Fruit fly (Drosophila melanogaster) whole organism, embryonic: ENCODE data around the gene glu.

ENCODE experiments used
- CG10321 ChIP-seq: fragments of 200-800 bp; sonication (Bioruptor generic); IDR thresholded peaks from 2 replicates; pipeline ENCODE4 v1.3.6; 2022; ENCODE audit warnings: missing biosample characterization, missing genetic modification characterization
- CG10654 ChIP-seq: fragments of 200-800 bp; sonication (Bioruptor generic); optimal IDR thresholded peaks from 2 replicates; lab custom pipeline; 2016; ENCODE audit warnings: missing biosample characterization, missing genetic modification characterization
- CG11456 ChIP-seq: fragments of 200-800 bp; sonication (Bioruptor generic); IDR thresholded peaks from 3 replicates; pipeline ENCODE4 v1.3.6; 2022; ENCODE audit warnings: missing biosample characterization, missing genetic modification characterization
- CG14441 ChIP-seq: fragments of 200-800 bp; sonication (Bioruptor generic); IDR thresholded peaks from 2 replicates; pipeline ENCODE4 v1.3.6; 2022; ENCODE audit warnings: missing biosample characterization, missing genetic modification characterization
- CG14710 ChIP-seq: fragments of 200-800 bp; sonication (Bioruptor generic); optimal IDR thresholded peaks from 3 replicates; lab custom pipeline; 2019; ENCODE audit warnings: missing biosample characterization, mild to moderate bottlenecking, missing genetic modification characterization, moderate library complexity
- CG14965 ChIP-seq: fragments of 200-800 bp; sonication (Bioruptor generic); optimal IDR thresholded peaks from 2 replicates; lab custom pipeline; 2016; ENCODE audit warnings: missing biosample characterization, missing genetic modification characterization, borderline replicate concordance
- CG1647 ChIP-seq: fragments of 200-800 bp; sonication (Bioruptor generic); optimal IDR thresholded peaks from 3 replicates; lab custom pipeline; 2016; ENCODE audit warnings: missing biosample characterization, missing genetic modification characterization
- CG17186 ChIP-seq: fragments of 200-800 bp; sonication (Bioruptor generic); optimal IDR thresholded peaks from 3 replicates; lab custom pipeline; 2017; ENCODE audit warnings: missing biosample characterization, missing genetic modification reagents, missing genetic modification characterization
- CG18599 ChIP-seq: fragments of 200-800 bp; sonication (Bioruptor generic); optimal IDR thresholded peaks from 3 replicates; lab custom pipeline; 2017; ENCODE audit warnings: missing biosample characterization, missing genetic modification characterization, mild to moderate bottlenecking, moderate library complexity, missing genetic modification reagents
- CG2120 ChIP-seq: fragments of 200-800 bp; sonication (Bioruptor generic); optimal IDR thresholded peaks from 3 replicates; lab custom pipeline; 2016; ENCODE audit warnings: missing biosample characterization, missing genetic modification characterization
- CG2199 ChIP-seq: fragments of 200-800 bp; sonication (Bioruptor generic); IDR thresholded peaks from 3 replicates; pipeline ENCODE4 v1.3.6; 2022; ENCODE audit warnings: missing biosample characterization, missing genetic modification characterization
- CG2889 ChIP-seq: fragments of 200-800 bp; sonication (Bioruptor generic); IDR thresholded peaks from 3 replicates; pipeline ENCODE4 v1.3.6; 2022; ENCODE audit warnings: missing biosample characterization, missing genetic modification characterization
- CG30020 ChIP-seq: fragments of 200-800 bp; optimal IDR thresholded peaks from 2 replicates; lab custom pipeline; 2019; ENCODE audit warnings: missing biosample characterization, mild to moderate bottlenecking, missing genetic modification characterization, moderate library complexity
- CG3065 ChIP-seq: fragments of 200-800 bp; sonication (Bioruptor generic); optimal IDR thresholded peaks from 2 replicates; lab custom pipeline; 2016; ENCODE audit warnings: missing biosample characterization, missing genetic modification characterization
- CG6813 ChIP-seq: fragments of 200-800 bp; sonication (Bioruptor generic); optimal IDR thresholded peaks from 2 replicates; lab custom pipeline; 2017; ENCODE audit warnings: missing biosample characterization, missing genetic modification characterization, mild to moderate bottlenecking, moderate library complexity, missing genetic modification reagents
- CG7357 ChIP-seq: fragments of 200-800 bp; sonication (Bioruptor generic); IDR thresholded peaks from 3 replicates; pipeline ENCODE4 v1.3.6; 2022; ENCODE audit warnings: missing biosample characterization, missing genetic modification characterization
- CG7786 ChIP-seq: fragments of 200-800 bp; sonication (Bioruptor generic); optimal IDR thresholded peaks from 2 replicates; lab custom pipeline; 2016; ENCODE audit warnings: missing biosample characterization, missing genetic modification characterization
- CG8924 ChIP-seq: fragments of 200-800 bp; optimal IDR thresholded peaks from 3 replicates; lab custom pipeline; 2019; ENCODE audit warnings: missing biosample characterization, mild to moderate bottlenecking, missing genetic modification characterization, moderate library complexity
- CrebB ChIP-seq: fragments of 200-800 bp; sonication (Bioruptor generic); optimal IDR thresholded peaks from 3 replicates; lab custom pipeline; 2018; ENCODE audit warnings: missing biosample characterization, mild to moderate bottlenecking, missing genetic modification characterization
- D19B ChIP-seq: fragments of 200-800 bp; sonication (Bioruptor generic); optimal IDR thresholded peaks from 2 replicates; lab custom pipeline; 2017; ENCODE audit warnings: missing biosample characterization, mild to moderate bottlenecking, missing genetic modification characterization
- Drgx ChIP-seq: fragments of 200-800 bp; sonication (Bioruptor generic); IDR thresholded peaks from 2 replicates; pipeline ENCODE4 v1.3.6; 2022; ENCODE audit warnings: missing biosample characterization, missing genetic modification characterization
- Ets65A ChIP-seq: fragments of 200-800 bp; sonication (Bioruptor generic); peaks from one replicate; lab custom pipeline; 2016; ENCODE audit warnings: missing biosample characterization, missing genetic modification characterization
- HmgD ChIP-seq: fragments of 200-800 bp; sonication (Bioruptor generic); optimal IDR thresholded peaks from 3 replicates; lab custom pipeline; 2016; ENCODE audit warnings: missing biosample characterization, missing genetic modification characterization
- MTF-1 ChIP-seq: fragments of 200-800 bp; sonication (Bioruptor generic); optimal IDR thresholded peaks from 2 replicates; lab custom pipeline; 2018; ENCODE audit warnings: missing biosample characterization, mild to moderate bottlenecking, missing genetic modification characterization, borderline replicate concordance
- Mrtf ChIP-seq: fragments of 200-800 bp; sonication (Bioruptor generic); IDR thresholded peaks from 3 replicates; pipeline ENCODE4 v1.3.6; 2022; ENCODE audit warnings: missing biosample characterization, missing genetic modification characterization
- Oaz ChIP-seq: fragments of 200-800 bp; sonication (Bioruptor generic); IDR thresholded peaks from 2 replicates; pipeline ENCODE4 v1.3.6; 2022; ENCODE audit warnings: missing biosample characterization, missing genetic modification characterization
- Ravus ChIP-seq: fragments of 200-800 bp; sonication (Bioruptor generic); IDR thresholded peaks from 2 replicates; pipeline ENCODE4 v1.3.6; 2022; ENCODE audit warnings: missing biosample characterization, missing genetic modification characterization
- Scr ChIP-seq: fragments of 200-800 bp; sonication (Bioruptor generic); IDR thresholded peaks from 2 replicates; pipeline ENCODE4 v1.3.6; 2022; ENCODE audit warnings: missing biosample characterization, missing genetic modification characterization; ENCODE audit not compliant: partially characterized antibody
- Spps ChIP-seq: fragments of 200-800 bp; sonication (Bioruptor generic); optimal IDR thresholded peaks from 2 replicates; lab custom pipeline; 2018; ENCODE audit warnings: missing biosample characterization, mild to moderate bottlenecking, missing genetic modification characterization
- Taf1 ChIP-seq: fragments of 200-800 bp; sonication (Bioruptor generic); IDR thresholded peaks from 2 replicates; pipeline ENCODE4 v1.3.6; 2022; ENCODE audit warnings: missing biosample characterization, missing genetic modification characterization
- aop ChIP-seq: fragments of 200-800 bp; sonication (Bioruptor generic); IDR thresholded peaks from 2 replicates; pipeline ENCODE4 v1.3.6; 2022; ENCODE audit warnings: missing biosample characterization, missing genetic modification characterization
- ash1 ChIP-seq: fragments of 200-800 bp; sonication (Bioruptor generic); optimal IDR thresholded peaks from 2 replicates; lab custom pipeline; 2018; ENCODE audit warnings: missing biosample characterization, mild to moderate bottlenecking, missing genetic modification characterization
- eyg ChIP-seq: fragments of 200-800 bp; sonication (Bioruptor generic); optimal IDR thresholded peaks from 3 replicates; lab custom pipeline; 2016; ENCODE audit warnings: missing biosample characterization, missing genetic modification characterization
- ftz-f1 ChIP-seq: fragments of 200-800 bp; sonication (Bioruptor generic); optimal IDR thresholded peaks from 2 replicates; lab custom pipeline; 2016; ENCODE audit warnings: missing biosample characterization, missing genetic modification characterization
- grn ChIP-seq: fragments of 200-800 bp; sonication (Bioruptor generic); optimal IDR thresholded peaks from 3 replicates; lab custom pipeline; 2017; ENCODE audit warnings: missing biosample characterization, missing genetic modification characterization
- gt ChIP-seq: fragments of 200-800 bp; sonication (Bioruptor generic); IDR thresholded peaks from 2 replicates; pipeline ENCODE4 v1.3.6; 2022; ENCODE audit warnings: missing biosample characterization, missing genetic modification characterization
- h ChIP-seq: fragments of >200 bp; optimal IDR thresholded peaks from 2 replicates; lab custom pipeline; 2017
- ham ChIP-seq: fragments of 200-800 bp; sonication (Bioruptor generic); IDR thresholded peaks from 2 replicates; pipeline ENCODE4 v1.3.6; 2022; ENCODE audit warnings: missing biosample characterization, missing genetic modification characterization
- insv ChIP-seq, 2 experiments: fragments of 200-800 bp; sonication (Bioruptor generic); optimal IDR thresholded peaks; 3 replicates each; lab custom pipeline; 2016 to 2018; ENCODE audit warnings: missing biosample characterization in 2 of 2, missing genetic modification characterization in 2 of 2
- inv ChIP-seq: fragments of 200-800 bp; sonication (Bioruptor generic); IDR thresholded peaks from 2 replicates; pipeline ENCODE4 v1.3.6; 2022; ENCODE audit warnings: missing biosample characterization, missing genetic modification characterization; ENCODE audit not compliant: partially characterized antibody
- lov ChIP-seq, 2 experiments: fragments of 200-800 bp in 1 of 2; fragments of >200 bp in 1 of 2; sonication (Bioruptor generic) in 1 of 2; IDR thresholded peaks in 1 of 2; optimal IDR thresholded peaks in 1 of 2; 2 replicates in 1 of 2; 3 replicates in 1 of 2; pipeline versions ENCODE4 v1.3.6 to Lab custom; 2017 to 2022; ENCODE audit warnings: missing biosample characterization in 1 of 2, missing genetic modification characterization in 1 of 2
- pb ChIP-seq: fragments of 200-800 bp; sonication (Bioruptor generic); optimal IDR thresholded peaks from 3 replicates; lab custom pipeline; 2016; ENCODE audit warnings: missing biosample characterization, missing genetic modification characterization
- pho ChIP-seq: fragments of 200-800 bp; sonication (Bioruptor generic); optimal IDR thresholded peaks from 2 replicates; lab custom pipeline; 2016; ENCODE audit warnings: missing biosample characterization, missing genetic modification characterization
- pros ChIP-seq: fragments of 200-800 bp; sonication (Bioruptor generic); optimal IDR thresholded peaks from 3 replicates; lab custom pipeline; 2019; ENCODE audit warnings: missing biosample characterization, mild to moderate bottlenecking, missing genetic modification characterization, moderate library complexity
- slbo ChIP-seq: fragments of 200-800 bp; sonication (Bioruptor generic); IDR thresholded peaks from 2 replicates; pipeline ENCODE4 v1.3.6; 2022; ENCODE audit warnings: missing biosample characterization, missing genetic modification characterization
- twi ChIP-seq: fragments of 200-800 bp; optimal IDR thresholded peaks from 2 replicates; lab custom pipeline; 2019; ENCODE audit warnings: missing biosample characterization, mild to moderate bottlenecking, missing genetic modification characterization, moderate library complexity
- tx ChIP-seq: fragments of 200-800 bp; sonication (Bioruptor generic); optimal IDR thresholded peaks from 2 replicates; lab custom pipeline; 2016; ENCODE audit warnings: missing biosample characterization, missing genetic modification characterization
- unpg ChIP-seq: fragments of 200-800 bp; sonication (Bioruptor generic); optimal IDR thresholded peaks from 3 replicates; lab custom pipeline; 2018; ENCODE audit warnings: missing biosample characterization, mild to moderate bottlenecking, missing genetic modification characterization, moderate library complexity
- zfh2 ChIP-seq: fragments of 200-800 bp; sonication (Bioruptor generic); optimal IDR thresholded peaks from 2 replicates; lab custom pipeline; 2016; ENCODE audit warnings: missing biosample characterization, missing genetic modification characterization

The glu gene

dm6 chr2L:16683958-16684877 lies 54.0 kb downstream of the glu start, which contains the start of gene CG31807 (continued):
- TF ChIP-seq CG14710 (tag; lab: Kevin White, UChicago), result peak; percentile 41
- peak; percentile 18 for TF ChIP-seq pros (GFP tag; lab: Kevin White, UChicago)
- peak; percentile 32 for TF ChIP-seq D19B (GFP tag; lab: Kevin White, UChicago)
- TF ChIP-seq Ravus (GFP tag; lab: Robert Waterston, UW), result no peak
- peak; percentile 58 for TF ChIP-seq slbo (GFP tag; lab: Robert Waterston, UW)
- no peak for TF ChIP-seq Scr (GFP tag; lab: Robert Waterston, UW)
- peak; percentile 38 for TF ChIP-seq CG30020 (tag; lab: Kevin White, UChicago)
- peak; percentile 85 for TF ChIP-seq unpg (GFP tag; lab: Kevin White, UChicago)
- TF ChIP-seq HmgD (GFP tag; lab: Kevin White, UChicago), result no peak
- TF ChIP-seq CG14441 (GFP tag; lab: Robert Waterston, UW), result peak; percentile 21
- TF ChIP-seq CG17186 (GFP tag; lab: Kevin White, UChicago), result no peak
- peak; percentile 88 for TF ChIP-seq Ets65A (GFP tag; lab: Kevin White, UChicago)
- peak; percentile 81 for TF ChIP-seq CG18599 (GFP tag; lab: Kevin White, UChicago)
- peak; percentile 36 for TF ChIP-seq pb (GFP tag; lab: Kevin White, UChicago)
- TF ChIP-seq CG8924, result peak; percentile 83
- TF ChIP-seq MTF-1 (GFP tag; lab: Kevin White, UChicago), result no peak
- TF ChIP-seq CG2889 (GFP tag; lab: Robert Waterston, UW), result no peak
- peak; percentile 5; the same call in 1 of the 3 replicates for TF ChIP-seq CG7357 (GFP tag; lab: Robert Waterston, UW)
- no peak for TF ChIP-seq lov (optimal IDR thresholded peaks at IDR 0.05; lab: Kevin White, UChicago)
- 0 out of 3 replicates have a peak, but pooled peaks have one; percentile 30 for TF ChIP-seq lov (GFP tag; IDR thresholded peaks at IDR 0.05; lab: Robert Waterston, UW)
- no peak for TF ChIP-seq CG10654 (GFP tag; lab: Kevin White, UChicago)
- peak; percentile 32 for TF ChIP-seq tx (GFP tag; lab: Kevin White, UChicago)
- 0 out of 3 replicates have a peak, but pooled peaks have one; percentile 31 for TF ChIP-seq CG2199 (GFP tag; lab: Robert Waterston, UW)
- TF ChIP-seq Mrtf, result no peak; the same call in 1 of the 3 replicates
- no peak for TF ChIP-seq ham (GFP tag; lab: Robert Waterston, UW)
- peak; percentile 34 for TF ChIP-seq eyg (GFP tag; lab: Kevin White, UChicago)
- no peak for TF ChIP-seq CG10321
- TF ChIP-seq CG3065 (GFP tag; lab: Kevin White, UChicago), result no peak
- no peak for TF ChIP-seq Spps (tag; lab: Kevin White, UChicago)
- no peak for TF ChIP-seq aop
- TF ChIP-seq CG14965 (GFP tag; lab: Kevin White, UChicago), result peak; percentile 49
- peak; percentile 79 for TF ChIP-seq CrebB
- TF ChIP-seq gt (GFP tag; lab: Robert Waterston, UW), result no peak
- peak; percentile 24 for TF ChIP-seq CG6813
- peak; percentile 73 for TF ChIP-seq CG2120
- TF ChIP-seq inv (GFP tag; lab: Robert Waterston, UW), result no peak
- TF ChIP-seq h (lab: Kevin White, UChicago), result no peak
- peak; percentile 84 for TF ChIP-seq Drgx
- peak; percentile 30 for TF ChIP-seq CG1647 (GFP tag; lab: Kevin White, UChicago)
- peak; percentile 28 for TF ChIP-seq pho
- TF ChIP-seq ftz-f1 (GFP tag; lab: Kevin White, UChicago), result no peak
- no peak for TF ChIP-seq grn (GFP tag; lab: Kevin White, UChicago)
- peak in 1 of 2 experiments; percentile 13 for TF ChIP-seq insv (GFP tag; optimal IDR thresholded peaks at IDR 0.05; lab: Kevin White, UChicago)
- no peak for TF ChIP-seq Oaz (GFP tag; lab: Robert Waterston, UW)
- no peak for TF ChIP-seq ash1 (GFP tag; lab: Kevin White, UChicago)
- no peak for TF ChIP-seq CG11456 (GFP tag; lab: Robert Waterston, UW)
- TF ChIP-seq twi, result peak; percentile 51
- peak; percentile 43 for TF ChIP-seq zfh2 (GFP tag; lab: Kevin White, UChicago)
- no peak for TF ChIP-seq Taf1 (GFP tag; lab: Robert Waterston, UW)
- peak; percentile 68 for TF ChIP-seq CG7786 (GFP tag; lab: Kevin White, UChicago)
